ENCODE assay signal across 3 fruit fly cellular contexts in the genomic region with DNA sequence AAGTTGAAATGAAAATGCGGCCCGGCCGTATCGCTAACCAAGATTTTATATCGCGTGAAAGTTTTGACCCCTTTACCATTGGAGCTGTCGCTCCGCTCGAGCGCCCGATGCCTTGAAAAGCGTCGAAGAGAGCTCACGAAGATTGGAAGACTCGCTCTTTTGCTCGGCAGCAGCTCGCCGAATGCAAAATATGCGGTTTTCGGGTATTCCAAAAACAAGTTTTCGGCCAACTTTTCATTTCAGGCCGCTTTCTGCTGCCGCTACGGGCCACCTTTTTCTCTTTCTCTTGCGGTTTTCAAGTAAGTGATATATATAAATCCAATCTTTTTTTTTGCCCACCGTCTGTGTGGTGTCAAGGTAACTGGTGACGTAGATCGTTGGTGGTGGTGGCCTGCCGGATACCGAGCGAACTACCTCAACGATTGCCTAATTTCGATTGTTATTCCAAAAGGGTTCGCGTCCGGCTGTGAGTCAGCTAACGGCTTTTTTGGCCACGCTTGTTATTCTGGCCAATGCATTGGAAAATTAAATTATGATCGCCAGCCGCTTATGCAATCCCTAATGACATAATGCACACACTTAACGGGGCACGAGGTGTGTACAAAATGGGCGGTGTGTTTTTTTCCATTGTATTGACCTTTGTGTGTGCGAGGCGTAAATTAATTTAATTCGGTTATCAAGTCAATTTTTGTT.
TF ChIP-seq lines count a peak whose summit lies in the region.

A gene (minus strand): TSS at position 28 of the 693 bp plus-strand sequence.

- TF ChIP-seq CTCF in whole organism, embryonic (GFP tag; optimal IDR thresholded peaks at IDR 0.05; lab: Kevin White, UChicago): no peak

TF ChIP-seq in whole organism, embryonic, 481 proteins besides CTCF, POLR2A, EP300 and RAD21:
- TF ChIP-seq bbx (GFP tag; IDR thresholded peaks at IDR 0.05; lab: Robert Waterston, UW; ENCODE audit: partially characterized antibody) (0 out of 2 replicates have a peak, but pooled peaks have one; percentile 3), sd (tag; optimal IDR thresholded peaks at IDR 0.05; lab: Kevin White, UChicago) (peak; percentile 33), CG12769 (tag; optimal IDR thresholded peaks at IDR 0.05; lab: Kevin White, UChicago) (peak; percentile 9), oc (tag; optimal IDR thresholded peaks at IDR 0.05; lab: Kevin White, UChicago) (peak; percentile 68), Blimp-1 (GFP tag; optimal IDR thresholded peaks at IDR 0.05; lab: Kevin White, UChicago) (peak; percentile 78), CG14014 (GFP tag; IDR thresholded peaks at IDR 0.05; lab: Robert Waterston, UW) (no peak), CG10431 (GFP tag; optimal IDR thresholded peaks at IDR 0.05; lab: Kevin White, UChicago) (no peak), vvl (GFP tag; IDR thresholded peaks at IDR 0.05; lab: Robert Waterston, UW) (peak; percentile 55; the same call in 1 of the 2 replicates), YL-1 (GFP tag; optimal IDR thresholded peaks at IDR 0.05; lab: Kevin White, UChicago) (no peak), kni (GFP tag; optimal IDR thresholded peaks at IDR 0.05; lab: Kevin White, UChicago) (peak; percentile 86), Deaf1 (tag; optimal IDR thresholded peaks at IDR 0.05; lab: Kevin White, UChicago) (peak; percentile 86), gsb-n (tag; optimal IDR thresholded peaks at IDR 0.05; lab: Kevin White, UChicago) (peak; percentile 13), Hr78 (GFP tag; optimal IDR thresholded peaks at IDR 0.05; lab: Kevin White, UChicago) (peak in 1 of 2 experiments; percentile 68), Pdp1 (GFP tag; optimal IDR thresholded peaks at IDR 0.05; lab: Kevin White, UChicago) (peak in 1 of 2 experiments; percentile 88)

TF ChIP-seq in whole organism, prepupa, 60 proteins besides CTCF, POLR2A, EP300 and RAD21:
- TF ChIP-seq CG34406 (GFP tag; optimal IDR thresholded peaks at IDR 0.05; lab: Kevin White, UChicago) (no peak), Eip78C (GFP tag; lab: Kevin White, UChicago) (peak; percentile 61), Blimp-1 (GFP tag; optimal IDR thresholded peaks at IDR 0.05; lab: Kevin White, UChicago) (peak; percentile 98), Eip75B (GFP tag; optimal IDR thresholded peaks at IDR 0.05; lab: Kevin White, UChicago) (peak; percentile 14), Eip93F (GFP tag; optimal IDR thresholded peaks at IDR 0.05; lab: Kevin White, UChicago) (no peak), esn (GFP tag; optimal IDR thresholded peaks at IDR 0.05; lab: Kevin White, UChicago) (peak; percentile 1), Lpt (GFP tag; optimal IDR thresholded peaks at IDR 0.05; lab: Kevin White, UChicago) (no peak), CG11762 (GFP tag; optimal IDR thresholded peaks at IDR 0.05; lab: Kevin White, UChicago; ENCODE audit: insufficient read depth) (no peak), CG6854 (GFP tag; optimal IDR thresholded peaks at IDR 0.05; lab: Kevin White, UChicago) (peak; percentile 94)

TF ChIP-seq in whole organism, pupa, 21 proteins besides CTCF, POLR2A, EP300 and RAD21:
- TF ChIP-seq rn (GFP tag; IDR thresholded peaks at IDR 0.05; lab: Robert Waterston, UW): no peak
- no peak for TF ChIP-seq D1 (tag; optimal IDR thresholded peaks at IDR 0.05; lab: Kevin White, UChicago)
- 0 out of 3 replicates have a peak, but pooled peaks have one; percentile 9 for TF ChIP-seq CG4496 (GFP tag; IDR thresholded peaks at IDR 0.05; lab: Robert Waterston, UW)
- TF ChIP-seq CG9948 (tag; optimal IDR thresholded peaks at IDR 0.05; lab: Kevin White, UChicago): no peak
- peak; percentile 47 for TF ChIP-seq Snoo (tag; optimal IDR thresholded peaks at IDR 0.05; lab: Kevin White, UChicago)
